Fruit fly (Drosophila melanogaster): ENCODE measurements around the gene Tom.

DNA sequence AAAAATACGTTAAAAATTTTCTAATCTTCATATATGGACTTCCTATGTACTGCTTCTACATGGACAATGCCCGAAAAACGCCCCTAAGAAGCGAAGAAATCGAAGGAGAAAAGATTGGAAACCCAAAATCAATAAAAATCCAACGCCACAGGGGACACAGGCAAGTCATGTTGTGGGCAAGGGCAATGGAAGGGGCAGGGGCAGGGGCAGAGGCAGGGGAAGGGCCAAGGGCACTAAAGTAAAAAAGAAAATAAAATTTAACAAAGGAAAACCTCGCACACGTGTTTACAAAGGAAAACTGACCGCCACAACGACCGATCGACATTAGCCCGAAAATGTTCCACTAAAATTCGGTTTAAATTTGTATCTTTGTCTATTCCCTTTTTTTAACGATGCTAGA lies 6.4 kb upstream of the Tom start:
- no peak for TF ChIP-seq CG11294 (GFP tag; IDR thresholded peaks at IDR 0.05)
- no peak for TF ChIP-seq CG3032 (tag; optimal IDR thresholded peaks at IDR 0.05)
- no peak for TF ChIP-seq Hr39 (GFP tag; optimal IDR thresholded peaks at IDR 0.05)
- TF ChIP-seq CG31627 (GFP tag; optimal IDR thresholded peaks at IDR 0.05) = no peak
- TF ChIP-seq spab (GFP tag; optimal IDR thresholded peaks at IDR 0.05) = no peak
- TF ChIP-seq OdsH (GFP tag; optimal IDR thresholded peaks at IDR 0.05) = no peak
- no peak for TF ChIP-seq fkh (GFP tag; optimal IDR thresholded peaks at IDR 0.05)
- no peak for TF ChIP-seq CG6792 (GFP tag; optimal IDR thresholded peaks at IDR 0.05)

Measured in whole organism, prepupa.